Worm (Caenorhabditis elegans) whole organism, L3 larva: ENCODE results near the gene nlp-50.

Source experiments
- ZK546.5 ChIP-seq: sonication (generic microtip); optimal IDR thresholded peaks from 2 replicates; lab custom pipeline; 2017; ENCODE audit warnings: missing biosample characterization, missing genetic modification characterization
- aly-2 ChIP-seq: fragments of 150-350 bp; optimal IDR thresholded peaks from 2 replicates; lab custom pipeline; 2014; ENCODE audit warnings: missing biosample characterization, missing genetic modification characterization
- ama-1 ChIP-seq: fragments of 150-350 bp; optimal IDR thresholded peaks from 2 replicates; lab custom pipeline; 2018
- ceh-28 ChIP-seq: fragments of 150-350 bp; optimal IDR thresholded peaks from 2 replicates; lab custom pipeline; 2014; ENCODE audit warnings: missing biosample characterization, missing genetic modification reagents, missing genetic modification characterization
- ceh-82 ChIP-seq: fragments of 150-350 bp; optimal IDR thresholded peaks from 2 replicates; lab custom pipeline; 2014; ENCODE audit warnings: missing biosample characterization, missing genetic modification characterization
- ceh-9 ChIP-seq: sonication (generic microtip); optimal IDR thresholded peaks from 2 replicates; lab custom pipeline; 2018; ENCODE audit warnings: missing biosample characterization, missing genetic modification characterization
- egl-27 ChIP-seq: sonication (generic microtip); optimal IDR thresholded peaks from 4 replicates; lab custom pipeline; 2017; ENCODE audit warnings: missing biosample characterization, missing genetic modification reagents, missing genetic modification characterization
- egl-5 ChIP-seq: fragments of 150-350 bp; optimal IDR thresholded peaks from 2 replicates; lab custom pipeline; 2017; ENCODE audit warnings: missing biosample characterization, missing genetic modification reagents, missing genetic modification characterization, inconsistent platforms
- elt-1 ChIP-seq: fragments of 150-350 bp; optimal IDR thresholded peaks from 2 replicates; lab custom pipeline; 2014; ENCODE audit warnings: missing biosample characterization, missing genetic modification characterization
- elt-2 ChIP-seq: sonication (generic microtip); optimal IDR thresholded peaks from 2 replicates; lab custom pipeline; 2016; ENCODE audit warnings: missing genetic modification reagents, mild to moderate bottlenecking, missing genetic modification characterization, missing compliant biosample characterization
- elt-3 ChIP-seq, 3 experiments: fragments of 150-350 bp in 1 of 3; sonication (generic microtip) in 2 of 3; optimal IDR thresholded peaks; 2 replicates in 2 of 3; 4 replicates in 1 of 3; lab custom pipeline; 2014 to 2017; ENCODE audit warnings: missing biosample characterization in 3 of 3, missing genetic modification characterization in 3 of 3
- eor-1 ChIP-seq, 2 experiments: fragments of 150-350 bp; optimal IDR thresholded peaks; 2 replicates each; lab custom pipeline; 2014 to 2018; ENCODE audit warnings: missing biosample characterization in 2 of 2, missing genetic modification characterization in 2 of 2
- fkh-10 ChIP-seq: sonication (generic microtip); optimal IDR thresholded peaks from 2 replicates; lab custom pipeline; 2017; ENCODE audit warnings: missing biosample characterization, missing genetic modification reagents, missing genetic modification characterization
- fkh-2 ChIP-seq: fragments of 150-350 bp; optimal IDR thresholded peaks from 2 replicates; lab custom pipeline; 2014; ENCODE audit warnings: missing biosample characterization, missing genetic modification reagents, missing genetic modification characterization
- hmg-11 ChIP-seq: sonication (generic microtip); optimal IDR thresholded peaks from 2 replicates; lab custom pipeline; 2016; ENCODE audit warnings: missing genetic modification characterization, missing compliant biosample characterization
- jun-1 ChIP-seq: fragments of 150-350 bp; optimal IDR thresholded peaks from 2 replicates; lab custom pipeline; 2014; ENCODE audit warnings: missing biosample characterization, missing genetic modification reagents, missing genetic modification characterization
- lin-15B ChIP-seq: fragments of 150-350 bp; optimal IDR thresholded peaks from 2 replicates; lab custom pipeline; 2014; ENCODE audit warnings: missing biosample characterization, missing genetic modification characterization
- lsy-12 ChIP-seq: sonication (generic microtip); optimal IDR thresholded peaks from 2 replicates; lab custom pipeline; 2016; ENCODE audit warnings: mild to moderate bottlenecking, missing genetic modification characterization, missing compliant biosample characterization
- mdl-1 ChIP-seq: fragments of 150-350 bp; optimal IDR thresholded peaks from 2 replicates; lab custom pipeline; 2014; ENCODE audit warnings: missing biosample characterization, missing genetic modification characterization
- mml-1 ChIP-seq: fragments of 150-350 bp; sonication (generic microtip); optimal IDR thresholded peaks from 3 replicates; lab custom pipeline; 2014; ENCODE audit warnings: missing biosample characterization, missing genetic modification characterization
- nfya-1 ChIP-seq: sonication (generic microtip); optimal IDR thresholded peaks from 2 replicates; lab custom pipeline; 2017; ENCODE audit warnings: missing genetic modification characterization, mild to moderate bottlenecking, missing compliant biosample characterization, antibody characterized with exemption, moderate library complexity; ENCODE audit not compliant: insufficient read depth
- nhr-11 ChIP-seq: fragments of 150-350 bp; optimal IDR thresholded peaks from 2 replicates; lab custom pipeline; 2014; ENCODE audit warnings: missing biosample characterization, missing genetic modification characterization
- nhr-12 ChIP-seq: fragments of 150-350 bp; optimal IDR thresholded peaks from 2 replicates; lab custom pipeline; 2014; ENCODE audit warnings: missing biosample characterization, missing genetic modification characterization
- nhr-23 ChIP-seq: fragments of 150-350 bp; optimal IDR thresholded peaks from 2 replicates; lab custom pipeline; 2014; ENCODE audit warnings: missing biosample characterization, missing genetic modification reagents, missing genetic modification characterization
- nhr-237 ChIP-seq: fragments of 150-350 bp; optimal IDR thresholded peaks from 2 replicates; lab custom pipeline; 2014; ENCODE audit warnings: missing biosample characterization, missing genetic modification characterization
- nhr-25 ChIP-seq: sonication (generic microtip); optimal IDR thresholded peaks from 2 replicates; lab custom pipeline; 2017; ENCODE audit warnings: missing biosample characterization, missing genetic modification characterization
- nhr-28 ChIP-seq: fragments of 150-350 bp; optimal IDR thresholded peaks from 2 replicates; lab custom pipeline; 2014; ENCODE audit warnings: missing biosample characterization, missing genetic modification characterization
- nhr-43 ChIP-seq: sonication (generic microtip); optimal IDR thresholded peaks from 2 replicates; lab custom pipeline; 2016; ENCODE audit warnings: mild to moderate bottlenecking, missing genetic modification characterization, missing compliant biosample characterization; ENCODE audit not compliant: poor library complexity, severe bottlenecking
- nhr-67 ChIP-seq: fragments of 150-350 bp; optimal IDR thresholded peaks from 2 replicates; lab custom pipeline; 2014; ENCODE audit warnings: missing biosample characterization, missing genetic modification characterization
- nhr-76 ChIP-seq: fragments of 150-350 bp; sonication (generic microtip); optimal IDR thresholded peaks from 5 replicates; lab custom pipeline; 2014; ENCODE audit warnings: missing biosample characterization, missing genetic modification characterization
- pha-4 ChIP-seq: fragments of 150-350 bp; optimal IDR thresholded peaks from 2 replicates; lab custom pipeline; 2014; ENCODE audit warnings: missing biosample characterization, missing genetic modification reagents, missing genetic modification characterization
- pqm-1 ChIP-seq: fragments of 150-350 bp; optimal IDR thresholded peaks from 2 replicates; lab custom pipeline; 2017; ENCODE audit warnings: missing biosample characterization, missing genetic modification characterization, inconsistent platforms
- sea-2 ChIP-seq: fragments of 150-350 bp; sonication (generic microtip); optimal IDR thresholded peaks from 4 replicates; lab custom pipeline; 2014; ENCODE audit warnings: missing biosample characterization, missing genetic modification reagents, missing genetic modification characterization
- skn-1 ChIP-seq: fragments of 150-350 bp; optimal IDR thresholded peaks from 2 replicates; lab custom pipeline; 2014; ENCODE audit warnings: missing biosample characterization, missing genetic modification characterization
- snpc-4 ChIP-seq: fragments of 150-350 bp; optimal IDR thresholded peaks from 2 replicates; lab custom pipeline; 2014; ENCODE audit warnings: missing biosample characterization, missing genetic modification characterization
- tbx-2 ChIP-seq: sonication (generic microtip); optimal IDR thresholded peaks from 2 replicates; lab custom pipeline; 2016; ENCODE audit warnings: mild to moderate bottlenecking, missing genetic modification characterization, missing compliant biosample characterization
- unc-39 ChIP-seq: sonication (generic microtip); optimal IDR thresholded peaks from 4 replicates; lab custom pipeline; 2017; ENCODE audit warnings: missing biosample characterization, missing genetic modification characterization
- unc-62 ChIP-seq: fragments of 150-350 bp; sonication (generic microtip); optimal IDR thresholded peaks from 4 replicates; lab custom pipeline; 2014; ENCODE audit warnings: missing biosample characterization, missing genetic modification reagents, missing genetic modification characterization
- ztf-4 ChIP-seq: fragments of 150-350 bp; optimal IDR thresholded peaks from 2 replicates; lab custom pipeline; 2014; ENCODE audit warnings: missing biosample characterization, missing genetic modification characterization

The nlp-50 gene

DNA sequence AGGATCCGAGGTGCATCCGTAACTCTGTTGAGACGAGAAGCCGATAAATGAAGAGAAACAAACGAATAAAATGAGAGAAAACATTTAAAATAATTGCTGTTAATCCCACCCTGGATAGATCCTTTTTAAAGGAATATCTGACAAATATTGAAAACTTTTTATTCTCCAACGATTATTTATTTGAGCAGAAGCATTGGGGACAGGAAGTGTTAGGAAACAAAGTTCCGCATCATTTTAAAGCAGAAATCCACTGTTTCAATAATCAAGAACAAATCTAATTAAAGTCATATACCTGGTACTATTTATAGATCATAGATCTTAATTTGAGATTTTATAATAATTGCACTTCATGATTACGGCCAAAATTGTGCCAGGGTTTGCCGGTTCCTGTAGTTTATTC lies 13.9 kb upstream of the nlp-50 start, which contains the start of gene F41G3.20:
TSS of gene F41G3.20 (minus strand) at position 101 of the 400 bp plus-strand sequence.
- no peak for TF ChIP-seq nhr-28 (tag; lab: Kevin White, UChicago)

DNA sequence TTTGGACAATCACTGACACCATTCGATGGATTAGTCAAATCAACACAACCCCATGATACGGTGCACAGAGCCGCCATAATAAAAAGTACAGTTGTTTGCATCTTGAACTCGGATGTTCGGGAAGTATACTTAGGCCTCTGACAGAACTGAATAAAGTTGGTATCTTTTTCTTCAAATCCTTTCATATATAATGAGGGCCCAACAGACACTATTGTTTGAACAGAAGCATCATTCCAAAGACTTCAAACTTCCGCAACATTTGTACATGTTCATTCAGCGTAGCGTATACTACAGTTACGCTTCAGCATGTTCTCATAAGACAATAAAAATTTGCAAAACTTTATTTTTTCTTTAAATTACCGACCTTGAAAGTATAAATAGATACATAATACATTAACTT lies 12.8 kb upstream of the nlp-50 start, which contains the start of gene F41G3.19:
TSS of gene F41G3.19 (minus strand) at position 101 of the 400 bp plus-strand sequence.
- no peak for TF ChIP-seq mdl-1 (tag; lab: Kevin White, UChicago)
- no peak for TF ChIP-seq pqm-1
- TF ChIP-seq nhr-28 (tag; lab: Kevin White, UChicago), result no peak
- no peak for TF ChIP-seq egl-27
- no peak for TF ChIP-seq nhr-67 (tag; lab: Kevin White, UChicago)
- no peak for TF ChIP-seq mml-1 (tag; lab: Kevin White, UChicago)
- no peak for TF ChIP-seq ZK546.5 (tag; lab: Kevin White, UChicago)
- TF ChIP-seq ztf-4 (tag; lab: Kevin White, UChicago), result no peak
- TF ChIP-seq tbx-2, result no peak
- TF ChIP-seq nhr-43 (tag; lab: Kevin White, UChicago), result no peak
- no peak for TF ChIP-seq skn-1 (tag; lab: Kevin White, UChicago)
- TF ChIP-seq jun-1, result no peak
- TF ChIP-seq, all 47 proteins: peak for 0

DNA sequence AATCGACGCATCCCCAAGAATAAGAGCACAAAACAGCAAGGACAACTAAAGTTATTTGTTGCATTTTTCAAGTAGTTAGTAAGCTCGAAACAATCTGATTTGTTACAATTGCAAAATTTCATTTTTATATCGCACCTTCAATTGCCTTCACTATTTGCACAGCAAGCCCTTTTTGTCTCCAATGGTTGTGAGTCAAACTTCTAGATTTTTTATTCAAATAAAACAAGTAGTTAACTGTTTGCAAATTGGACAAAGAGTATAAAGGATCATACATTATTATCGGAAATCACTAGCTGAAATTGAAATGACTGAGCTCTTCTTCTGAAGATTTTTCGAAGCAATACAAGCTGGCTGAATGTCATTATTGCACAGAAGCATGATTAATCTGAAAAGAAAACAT lies 12.0 kb upstream of the nlp-50 start, which contains the start of gene F41G3.21:
TSS of gene F41G3.21 (minus strand) at position 101 of the 400 bp plus-strand sequence.
- no peak for TF ChIP-seq pqm-1
- TF ChIP-seq ceh-28, result no peak
- TF ChIP-seq unc-39 (tag; lab: Kevin White, UChicago), result no peak
- TF ChIP-seq ztf-4 (tag; lab: Kevin White, UChicago), result no peak
- no peak for TF ChIP-seq nhr-12 (tag; lab: Kevin White, UChicago)
- TF ChIP-seq aly-2 (tag; lab: Kevin White, UChicago), result no peak
- TF ChIP-seq nhr-25 (tag; lab: Kevin White, UChicago), result no peak
- TF ChIP-seq ZK546.5 (tag; lab: Kevin White, UChicago), result no peak
- no peak for TF ChIP-seq nhr-237
- no peak for TF ChIP-seq ama-1 (lab: Kevin White, UChicago)
- no peak for TF ChIP-seq nhr-28 (tag; lab: Kevin White, UChicago)
- TF ChIP-seq pha-4 (tag; lab: Kevin White, UChicago), result no peak
- no peak for TF ChIP-seq elt-2 (tag; lab: Kevin White, UChicago)
- TF ChIP-seq jun-1, result no peak
- no peak for TF ChIP-seq egl-5 (tag; lab: Kevin White, UChicago)
- TF ChIP-seq nhr-23 (tag; lab: Kevin White, UChicago), result no peak
- no peak for TF ChIP-seq nfya-1
- TF ChIP-seq mml-1 (tag; lab: Kevin White, UChicago), result no peak
- TF ChIP-seq skn-1 (tag; lab: Kevin White, UChicago), result no peak

DNA sequence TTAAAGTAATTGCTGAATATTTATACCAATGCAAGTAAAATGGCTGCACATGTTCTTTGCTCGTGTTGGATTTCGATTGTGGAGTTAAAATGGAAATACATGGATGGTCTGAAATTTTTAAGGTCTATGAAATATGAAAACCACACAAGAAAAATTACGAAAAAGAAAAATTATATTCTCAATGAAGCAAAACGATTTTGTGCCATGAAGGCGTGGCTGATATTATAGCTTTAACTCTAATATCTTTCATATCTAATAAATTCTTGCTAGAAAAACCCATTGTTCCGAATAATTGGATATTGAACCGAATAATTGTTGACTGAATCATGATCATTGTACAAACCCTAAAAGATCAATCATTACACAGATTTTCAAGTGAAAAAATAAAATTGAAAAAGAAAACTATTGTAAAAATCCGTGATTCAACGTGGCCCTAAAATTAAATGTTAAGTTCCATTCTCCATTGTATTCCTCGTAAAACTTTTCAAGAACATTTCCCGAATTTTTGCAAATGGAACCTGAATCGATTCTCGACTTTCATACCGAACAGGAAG lies 10.1 kb upstream of the nlp-50 start, which contains the start of the genes srx-95 and fis-1:
TSS of gene srx-95 (minus strand) at position 101 of the 554 bp plus-strand sequence.
TSS of gene fis-1 (plus strand) at position 504 of the 554 bp plus-strand sequence.
- TF ChIP-seq eor-1 (tag; optimal IDR thresholded peaks at IDR 0.05; lab: Kevin White, UChicago) (no peak), ZK546.5 (tag; lab: Kevin White, UChicago) (no peak), elt-3 (tag; optimal IDR thresholded peaks at IDR 0.05; lab: Kevin White, UChicago) (no peak), unc-62 (GFP tag; lab: Kevin White, UChicago) (no peak), sea-2 (GFP tag; lab: Kevin White, UChicago) (no peak), fkh-2 (tag; lab: Kevin White, UChicago) (no peak), elt-1 (no peak), unc-39 (tag; lab: Kevin White, UChicago) (no peak), egl-27 (no peak), ceh-9 (no peak), nhr-11 (tag; lab: Kevin White, UChicago) (no peak), hmg-11 (no peak)
- TF ChIP-seq, all 47 proteins: peak for 0

DNA sequence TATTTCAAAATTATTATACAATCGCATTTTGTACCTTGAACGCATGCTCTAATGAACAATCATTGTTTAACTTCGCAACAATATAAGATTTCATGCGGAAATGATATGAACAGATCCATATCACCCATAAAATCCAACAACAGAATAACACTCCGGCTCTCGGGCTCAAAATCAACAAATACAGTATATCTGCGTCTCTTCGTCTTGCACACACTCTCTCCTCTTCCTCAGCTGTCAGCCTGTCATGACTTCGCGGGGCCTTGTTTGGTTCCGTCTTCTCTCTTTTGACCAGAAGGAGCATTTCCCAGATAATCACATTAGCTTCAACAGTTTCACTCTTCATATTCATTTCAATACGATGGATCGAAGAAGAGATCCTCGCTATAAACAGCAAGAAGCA lies 8.6 kb upstream of the nlp-50 start, which contains the start of gene F41G3.3:
TSS of gene F41G3.3 (plus strand) at position 301 of the 400 bp plus-strand sequence.
- TF ChIP-seq elt-1 (no peak), pqm-1 (no peak), ceh-28 (no peak), mml-1 (tag; lab: Kevin White, UChicago) (no peak), nhr-11 (tag; lab: Kevin White, UChicago) (no peak), nhr-76 (no peak), elt-3 (tag; optimal IDR thresholded peaks at IDR 0.05; lab: Kevin White, UChicago) (no peak), lsy-12 (tag; lab: Kevin White, UChicago) (no peak), skn-1 (tag; lab: Kevin White, UChicago) (no peak), ztf-4 (tag; lab: Kevin White, UChicago) (no peak), ZK546.5 (tag; lab: Kevin White, UChicago) (no peak), egl-5 (tag; lab: Kevin White, UChicago) (no peak), lin-15B (tag; lab: Kevin White, UChicago) (no peak), pha-4 (tag; lab: Kevin White, UChicago) (no peak), snpc-4 (tag; lab: Kevin White, UChicago) (no peak), jun-1 (no peak), nhr-28 (tag; lab: Kevin White, UChicago) (no peak), fkh-10 (GFP tag; lab: Kevin White, UChicago) (no peak), ceh-82 (tag; lab: Kevin White, UChicago) (no peak), egl-27 (no peak)
